Fruit fly (Drosophila melanogaster): ENCODE results near the gene CG32533.

CG32533 gene

dm6 chrX:19479869-19480326 is 687 bp upstream of the CG32533 start, which contains the start of the genes Naa15-16 and mRpS14:
Gene Naa15-16, plus strand, starts transcription at chrX:19479984.
Gene mRpS14, minus strand, starts transcription at chrX:19480238.
- no peak for TF ChIP-seq pros (GFP tag; optimal IDR thresholded peaks at IDR 0.05)
- TF ChIP-seq MBD-R2 (GFP tag; IDR thresholded peaks at IDR 0.05), result peak; percentile 72
- peak; percentile 18 for TF ChIP-seq CG9437 (GFP tag; optimal IDR thresholded peaks at IDR 0.05)
- no peak for TF ChIP-seq Trl (optimal IDR thresholded peaks at IDR 0.05)
- TF ChIP-seq Trl (GFP tag; optimal IDR thresholded peaks at IDR 0.05), result no peak
- TF ChIP-seq Ptx1 (GFP tag; IDR thresholded peaks at IDR 0.05), result no peak
- no peak for TF ChIP-seq pum (GFP tag; optimal IDR thresholded peaks at IDR 0.05)
- peak; percentile 87 for TF ChIP-seq CG17385 (GFP tag; optimal IDR thresholded peaks at IDR 0.05)
- TF ChIP-seq CG17186 (GFP tag; optimal IDR thresholded peaks at IDR 0.05), result peak; percentile 79
- 0 out of 3 replicates have a peak, but pooled peaks have one; percentile 20 for TF ChIP-seq CG7963 (GFP tag; IDR thresholded peaks at IDR 0.05; ENCODE audit: partially characterized antibody)
- no peak for TF ChIP-seq corto (GFP tag; optimal IDR thresholded peaks at IDR 0.05)
- no peak for TF ChIP-seq eve (GFP tag; optimal IDR thresholded peaks at IDR 0.05)
- TF ChIP-seq HLHmδ (GFP tag; optimal IDR thresholded peaks at IDR 0.05), result peak; percentile 24
- TF ChIP-seq mirr (GFP tag; optimal IDR thresholded peaks at IDR 0.05), result peak; percentile 2
- TF ChIP-seq HLH4C (GFP tag; IDR thresholded peaks at IDR 0.05; ENCODE audit: partially characterized antibody), result peak; percentile 75
- peak; percentile 71 for TF ChIP-seq BEAF-32 (GFP tag; optimal IDR thresholded peaks at IDR 0.05)
- peak; percentile 47; the same call in 1 of the 2 replicates for TF ChIP-seq unc-4 (GFP tag; IDR thresholded peaks at IDR 0.05; ENCODE audit: partially characterized antibody)
- peak; percentile 34; the same call in 1 of the 2 replicates for TF ChIP-seq vvl (GFP tag; IDR thresholded peaks at IDR 0.05)
- no peak for TF ChIP-seq CG6813 (GFP tag; optimal IDR thresholded peaks at IDR 0.05)
- peak; percentile 30 for TF ChIP-seq Max (GFP tag; optimal IDR thresholded peaks at IDR 0.05)
- peak; percentile 51; the same call in 1 of the 2 replicates for TF ChIP-seq CG13287 (GFP tag; IDR thresholded peaks at IDR 0.05; ENCODE audit: partially characterized antibody)
- TF ChIP-seq CG2129 (GFP tag; IDR thresholded peaks at IDR 0.05; ENCODE audit: partially characterized antibody), result no peak
- no peak for TF ChIP-seq lilli (GFP tag; optimal IDR thresholded peaks at IDR 0.05)
- TF ChIP-seq Dll (GFP tag; IDR thresholded peaks at IDR 0.05; ENCODE audit: partially characterized antibody), result 0 out of 4 replicates have a peak, but pooled peaks have one; percentile 40
- peak; percentile 2 for TF ChIP-seq nmo (GFP tag; optimal IDR thresholded peaks at IDR 0.05)
- peak; percentile 28 for TF ChIP-seq Myb (GFP tag; optimal IDR thresholded peaks at IDR 0.05)
- peak; percentile 78 for TF ChIP-seq yki (optimal IDR thresholded peaks at IDR 0.05)
- TF ChIP-seq gro (GFP tag; optimal IDR thresholded peaks at IDR 0.05), result no peak
- TF ChIP-seq Fer2 (tag; optimal IDR thresholded peaks at IDR 0.05), result no peak
- no peak for TF ChIP-seq da (GFP tag; optimal IDR thresholded peaks at IDR 0.05)
- no peak for TF ChIP-seq ftz-f1 (GFP tag; optimal IDR thresholded peaks at IDR 0.05)
- TF ChIP-seq tna (GFP tag; IDR thresholded peaks at IDR 0.05; ENCODE audit: partially characterized antibody), result peak; percentile 69; the same call in 1 of the 2 replicates
- TF ChIP-seq CG11085 (GFP tag; IDR thresholded peaks at IDR 0.05), result no peak
- no peak for TF ChIP-seq usp (GFP tag; optimal IDR thresholded peaks at IDR 0.05)
- TF ChIP-seq CG15269 (tag; optimal IDR thresholded peaks at IDR 0.05), result no peak
- peak; percentile 20 for TF ChIP-seq ewg (GFP tag; optimal IDR thresholded peaks at IDR 0.05)
- no peak for TF ChIP-seq CG8944 (GFP tag; optimal IDR thresholded peaks at IDR 0.05)
- peak; percentile 16 for TF ChIP-seq CG30020 (tag; optimal IDR thresholded peaks at IDR 0.05)
- TF ChIP-seq Bgb (GFP tag; IDR thresholded peaks at IDR 0.05; ENCODE audit: partially characterized antibody), result peak; percentile 19; the same call in 1 of the 2 replicates
- no peak for TF ChIP-seq CG4424 (GFP tag; optimal IDR thresholded peaks at IDR 0.05)
- no peak for TF ChIP-seq CG7372 (GFP tag; IDR thresholded peaks at IDR 0.05)
- 0 out of 3 replicates have a peak, but pooled peaks have one; percentile 23 for TF ChIP-seq mld (GFP tag; IDR thresholded peaks at IDR 0.05; ENCODE audit: partially characterized antibody)
- TF ChIP-seq al (GFP tag; IDR thresholded peaks at IDR 0.05), result no peak
- TF ChIP-seq caup (GFP tag; optimal IDR thresholded peaks at IDR 0.05; ENCODE audit: severe bottlenecking), result no peak
- TF ChIP-seq cg (GFP tag; optimal IDR thresholded peaks at IDR 0.05), result peak; percentile 92
- no peak for TF ChIP-seq CG15011 (GFP tag; optimal IDR thresholded peaks at IDR 0.05)
- TF ChIP-seq CG4820 (GFP tag; optimal IDR thresholded peaks at IDR 0.05), result no peak
- TF ChIP-seq chm (GFP tag; IDR thresholded peaks at IDR 0.05), result no peak
- peak; percentile 50 for TF ChIP-seq dm (GFP tag; optimal IDR thresholded peaks at IDR 0.05)
- peak; percentile 60 for TF ChIP-seq YL-1 (GFP tag; optimal IDR thresholded peaks at IDR 0.05)
